Fruit fly (Drosophila melanogaster) whole organism, wandering third instar larva: ENCODE results near the gene Cht7.

Experiments
- CrebA ChIP-seq: fragments of 200-800 bp; sonication (Bioruptor generic); optimal IDR thresholded peaks from 2 replicates; lab custom pipeline; 2016; ENCODE audit warnings: missing biosample characterization, mild to moderate bottlenecking, missing genetic modification characterization, borderline replicate concordance
- Dfd ChIP-seq: fragments of >200 bp; optimal IDR thresholded peaks from 2 replicates; lab custom pipeline; 2017; ENCODE audit warnings: missing biosample characterization, missing genetic modification characterization
- Hr83 ChIP-seq: fragments of 200-300 bp; sonication (Bioruptor generic); optimal IDR thresholded peaks from 2 replicates; lab custom pipeline; 2016; ENCODE audit warnings: missing biosample characterization, mild to moderate bottlenecking, missing genetic modification characterization, moderate library complexity; ENCODE audit not compliant: poor library complexity, severe bottlenecking
- Sp1 ChIP-seq: fragments of 200-800 bp; sonication (Bioruptor generic); optimal IDR thresholded peaks from 3 replicates; lab custom pipeline; 2019; ENCODE audit warnings: missing biosample characterization, mild to moderate bottlenecking, missing genetic modification characterization, moderate library complexity
- br ChIP-seq: fragments of 200-800 bp; sonication (Bioruptor generic); optimal IDR thresholded peaks from 2 replicates; lab custom pipeline; 2016; ENCODE audit warnings: missing biosample characterization, missing genetic modification characterization
- dsf ChIP-seq: sonication (Bioruptor generic); optimal IDR thresholded peaks from 2 replicates; lab custom pipeline; 2016; ENCODE audit warnings: missing biosample characterization, missing genetic modification characterization, borderline replicate concordance
- fru ChIP-seq: fragments of 200-800 bp; sonication (Bioruptor generic); optimal IDR thresholded peaks from 3 replicates; lab custom pipeline; 2016; ENCODE audit warnings: missing biosample characterization, mild to moderate bottlenecking, missing genetic modification characterization
- rgr ChIP-seq: fragments of 200-800 bp; sonication (Bioruptor generic); optimal IDR thresholded peaks from 3 replicates; lab custom pipeline; 2016; ENCODE audit warnings: missing biosample characterization, mild to moderate bottlenecking, missing genetic modification characterization
- sage ChIP-seq: fragments of 200-800 bp; sonication (Bioruptor generic); optimal IDR thresholded peaks from 2 replicates; lab custom pipeline; 2016; ENCODE audit warnings: missing biosample characterization, mild to moderate bottlenecking, missing genetic modification characterization
- usp ChIP-seq: fragments of >200 bp; optimal IDR thresholded peaks from 2 replicates; lab custom pipeline; 2017; ENCODE audit warnings: missing biosample characterization, missing genetic modification characterization

dm6 chr3L:3058970-3059883 lies 47.5 kb downstream of the Cht7 start:
- TF ChIP-seq Sp1 (no peak), rgr (GFP tag; lab: Kevin White, UChicago) (no peak), CrebA (GFP tag; lab: Kevin White, UChicago) (no peak), Dfd (GFP tag; lab: Kevin White, UChicago) (no peak), Hr83 (no peak), usp (GFP tag; lab: Kevin White, UChicago) (no peak), sage (GFP tag; lab: Kevin White, UChicago) (no peak), br (GFP tag; lab: Kevin White, UChicago) (no peak), dsf (GFP tag; lab: Kevin White, UChicago) (no peak), fru (GFP tag; lab: Kevin White, UChicago) (no peak)
